Worm (Caenorhabditis elegans): ENCODE data around the gene ZK666.14.

ce11 chrII:10519863-10520262 lies 25.3 kb downstream of the ZK666.14 start:
- TF ChIP-seq F49E8.2 (tag; optimal IDR thresholded peaks at IDR 0.05; ENCODE audit: borderline replicate concordance) (no peak), pha-4 (GFP tag; IDR thresholded peaks at IDR 0.05) (no peak), pha-4 (tag; optimal IDR thresholded peaks at IDR 0.05) (no peak), nhr-28 (tag; optimal IDR thresholded peaks at IDR 0.05) (no peak), zfp-3 (GFP tag; conservative IDR thresholded peaks at IDR 0.05) (no peak)

All from whole organism, L4 larva.